Fruit fly (Drosophila melanogaster): Measurements from ENCODE around the gene obst-I.

obst-I gene

DNA sequence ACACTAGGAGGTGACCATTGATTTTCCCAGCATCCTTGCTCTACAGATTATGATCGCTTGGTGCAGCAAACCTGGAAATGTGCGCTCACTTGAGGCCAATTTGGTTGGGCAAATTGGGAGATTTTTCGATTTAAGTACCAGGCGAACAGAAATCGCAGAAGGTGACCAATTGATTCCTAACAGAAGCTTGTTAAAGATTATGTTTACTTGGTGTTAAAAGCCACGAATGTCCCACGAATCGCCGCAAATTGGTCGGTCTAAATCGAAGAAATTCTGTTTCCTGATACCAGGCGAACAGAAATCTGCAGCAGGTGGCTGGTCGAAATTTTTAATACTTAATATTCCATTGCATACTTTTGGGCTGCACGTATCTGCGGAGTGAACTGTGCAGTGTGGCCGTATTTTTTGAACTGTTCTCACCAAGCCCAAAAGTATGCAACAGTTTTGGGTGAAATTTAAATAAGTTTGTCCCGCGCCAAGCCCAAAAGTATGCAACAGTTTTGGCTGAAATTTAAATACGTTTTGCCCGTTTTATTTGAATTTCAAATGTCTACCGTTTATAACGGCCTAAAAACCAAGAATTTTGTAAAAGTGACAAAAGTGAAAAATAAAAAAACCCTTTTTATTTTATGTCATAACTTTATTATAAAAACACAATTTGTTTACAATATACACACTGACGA lies 23.7 kb upstream of the obst-I start, which contains the start of gene CG32301 (continued):
- TF ChIP-seq kah (GFP tag; optimal IDR thresholded peaks at IDR 0.05) (peak; percentile 52), pho (GFP tag; optimal IDR thresholded peaks at IDR 0.05) (no peak), bbx (GFP tag; IDR thresholded peaks at IDR 0.05; ENCODE audit: partially characterized antibody) (peak; percentile 51), sens (GFP tag) (peak; percentile 75), trem (tag; optimal IDR thresholded peaks at IDR 0.05) (peak; percentile 6), CG2199 (GFP tag; IDR thresholded peaks at IDR 0.05) (0 out of 3 replicates have a peak, but pooled peaks have one; percentile 17), zen2 (GFP tag; IDR thresholded peaks at IDR 0.05; ENCODE audit: partially characterized antibody) (peak; percentile 70), tgo (GFP tag; IDR thresholded peaks at IDR 0.05) (no peak), CG42726 (GFP tag; IDR thresholded peaks at IDR 0.05; ENCODE audit: partially characterized antibody) (0 out of 2 replicates have a peak, but pooled peaks have one; percentile 24), Opbp (GFP tag; IDR thresholded peaks at IDR 0.05; ENCODE audit: partially characterized antibody) (peak; percentile 71; the same call in 2 of the 3 replicates), gro (GFP tag; optimal IDR thresholded peaks at IDR 0.05) (no peak), CG34224 (GFP tag; IDR thresholded peaks at IDR 0.05; ENCODE audit: partially characterized antibody) (peak; percentile 48; the same call in 2 of the 3 replicates)

DNA sequence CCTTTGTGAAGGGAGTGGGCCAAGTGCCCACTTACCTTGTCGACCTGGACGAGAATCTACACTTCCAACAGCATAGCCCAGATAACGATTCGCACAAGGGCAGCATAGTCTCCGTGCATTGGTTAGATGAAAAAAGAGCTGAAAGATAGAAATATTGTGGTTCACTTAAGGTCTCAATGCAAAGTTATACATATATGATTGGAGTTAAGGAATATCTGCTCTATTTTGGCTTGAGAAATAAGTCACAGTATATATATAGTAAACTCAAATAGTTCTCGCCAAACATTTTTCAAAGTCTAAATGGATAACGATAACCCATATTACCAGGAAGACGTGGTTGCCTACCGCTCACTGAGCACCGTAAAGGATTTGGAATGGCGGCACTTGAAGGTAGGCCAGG lies 19.3 kb upstream of the obst-I start, which contains the start of gene CG32305:
CG32305 (plus strand) TSS at position 301 of the 400 bp plus-strand sequence.
- TF ChIP-seq cato (GFP tag; optimal IDR thresholded peaks at IDR 0.05; ENCODE audit: borderline replicate concordance) (no peak), chn (GFP tag; optimal IDR thresholded peaks at IDR 0.05) (no peak), gsb-n (tag; optimal IDR thresholded peaks at IDR 0.05) (no peak), schlank (tag; optimal IDR thresholded peaks at IDR 0.05) (no peak), Dref (GFP tag; IDR thresholded peaks at IDR 0.05) (no peak), CG5180 (GFP tag; optimal IDR thresholded peaks at IDR 0.05) (no peak), MBD-R2 (GFP tag; IDR thresholded peaks at IDR 0.05) (no peak), usp (GFP tag; optimal IDR thresholded peaks at IDR 0.05) (no peak), CG3838 (GFP tag; optimal IDR thresholded peaks at IDR 0.05) (no peak), E2f1 (GFP tag; IDR thresholded peaks at IDR 0.05) (no peak), sima (GFP tag; optimal IDR thresholded peaks at IDR 0.05) (no peak), ci (GFP tag; IDR thresholded peaks at IDR 0.05) (no peak), CrebB (tag; optimal IDR thresholded peaks at IDR 0.05) (no peak), sisA (GFP tag; IDR thresholded peaks at IDR 0.05) (no peak), CG4617 (GFP tag; optimal IDR thresholded peaks at IDR 0.05; ENCODE audit: borderline replicate concordance) (no peak), al (GFP tag; IDR thresholded peaks at IDR 0.05) (no peak), chif (GFP tag; optimal IDR thresholded peaks at IDR 0.05) (no peak), gro (GFP tag; optimal IDR thresholded peaks at IDR 0.05) (no peak), HLH3B (GFP tag; IDR thresholded peaks at IDR 0.05) (no peak)

DNA sequence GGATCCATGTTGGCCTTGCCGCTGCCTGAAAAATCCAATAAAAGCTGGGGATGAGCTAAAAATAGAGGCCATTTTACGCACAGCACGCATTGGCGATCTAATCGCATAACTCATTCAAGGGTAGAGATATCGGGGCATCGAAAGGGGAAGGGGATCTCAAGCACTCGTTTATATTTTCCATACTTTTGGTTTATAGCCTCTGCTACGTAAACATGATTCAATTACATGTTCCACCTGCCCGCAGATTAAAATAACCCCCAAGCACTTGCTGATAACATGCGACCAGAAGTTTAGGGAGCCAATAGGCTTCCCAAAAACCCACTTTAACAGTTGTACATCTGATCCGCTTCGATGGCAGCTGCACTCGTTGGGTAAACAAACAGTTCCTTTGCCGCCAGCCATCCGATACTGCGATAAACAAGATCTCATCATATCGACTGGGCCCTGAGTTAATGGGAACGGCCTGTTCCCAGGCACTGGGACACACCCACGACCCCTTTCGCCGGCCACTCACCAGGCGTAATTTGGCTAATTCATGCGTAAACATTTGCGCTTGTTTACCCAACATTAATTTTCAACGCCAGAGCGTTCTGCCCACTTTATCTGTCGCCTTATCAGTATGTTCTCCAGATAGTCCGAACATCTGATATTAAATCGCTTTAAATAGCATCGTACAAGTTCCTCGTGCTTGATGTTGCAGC lies 13.5 kb upstream of the obst-I start:
- TF ChIP-seq CG10543 (GFP tag; optimal IDR thresholded peaks at IDR 0.05): peak; percentile 59
- no peak for TF ChIP-seq disco-r (GFP tag; optimal IDR thresholded peaks at IDR 0.05)
- TF ChIP-seq wek (GFP tag; optimal IDR thresholded peaks at IDR 0.05): peak; percentile 44
- TF ChIP-seq Nf-YC (tag; optimal IDR thresholded peaks at IDR 0.05): peak; percentile 1
- TF ChIP-seq HHEX (GFP tag; optimal IDR thresholded peaks at IDR 0.05): peak; percentile 10
- TF ChIP-seq so (GFP tag; IDR thresholded peaks at IDR 0.05): 0 out of 3 replicates have a peak, but pooled peaks have one; percentile 16
- TF ChIP-seq CG6813 (GFP tag; optimal IDR thresholded peaks at IDR 0.05): peak; percentile 11
- peak; percentile 31 for TF ChIP-seq ATbp (GFP tag; optimal IDR thresholded peaks at IDR 0.05)
- peak; percentile 60 for TF ChIP-seq Hmr (GFP tag; optimal IDR thresholded peaks at IDR 0.05)
- no peak for TF ChIP-seq sisA (GFP tag; IDR thresholded peaks at IDR 0.05)
- TF ChIP-seq sd (tag; optimal IDR thresholded peaks at IDR 0.05): peak; percentile 86
- no peak for TF ChIP-seq chm (GFP tag; IDR thresholded peaks at IDR 0.05)
- no peak for TF ChIP-seq seq (GFP tag; IDR thresholded peaks at IDR 0.05)
- TF ChIP-seq CG7987 (GFP tag; optimal IDR thresholded peaks at IDR 0.05): peak; percentile 29
- peak; percentile 4 for TF ChIP-seq Ets65A (GFP tag)
- peak; percentile 53 for TF ChIP-seq CG6765 (GFP tag; optimal IDR thresholded peaks at IDR 0.05)
- TF ChIP-seq Adf1 (GFP tag; IDR thresholded peaks at IDR 0.05): 0 out of 2 replicates have a peak, but pooled peaks have one; percentile 6
- peak; percentile 3 for TF ChIP-seq CG17385 (GFP tag; optimal IDR thresholded peaks at IDR 0.05)

Data from whole organism, embryonic.